Worm (Caenorhabditis elegans) whole organism, L1 larva: ENCODE data around the gene snr-6.

ENCODE experiments used
- C04F5.9 ChIP-seq: sonication (generic microtip); optimal IDR thresholded peaks from 2 replicates; lab custom pipeline; 2016; ENCODE audit warnings: missing genetic modification characterization, missing compliant biosample characterization
- F16B12.6 ChIP-seq: fragments of 150-350 bp; optimal IDR thresholded peaks from 2 replicates; lab custom pipeline; 2014; ENCODE audit warnings: missing biosample characterization, missing genetic modification characterization
- aha-1 ChIP-seq: fragments of 150-350 bp; optimal IDR thresholded peaks from 2 replicates; lab custom pipeline; 2014; ENCODE audit warnings: missing biosample characterization, missing genetic modification characterization
- alr-1 ChIP-seq: fragments of 200-800 bp; sonication (Bioruptor generic); optimal IDR thresholded peaks from 2 replicates; lab custom pipeline; 2018; ENCODE audit warnings: borderline replicate concordance, mild to moderate bottlenecking, missing genetic modification characterization, missing compliant biosample characterization
- aly-2 ChIP-seq: fragments of 150-350 bp; optimal IDR thresholded peaks from 2 replicates; lab custom pipeline; 2014; ENCODE audit warnings: missing biosample characterization, missing genetic modification characterization
- ama-1 ChIP-seq: fragments of 150-350 bp; optimal IDR thresholded peaks from 2 replicates; lab custom pipeline; 2014
- ceh-63 ChIP-seq: fragments of 200-800 bp; sonication (Bioruptor generic); optimal IDR thresholded peaks from 2 replicates; lab custom pipeline; 2018; ENCODE audit warnings: mild to moderate bottlenecking, missing genetic modification characterization, missing compliant biosample characterization
- ceh-8 ChIP-seq: fragments of 200-800 bp; sonication (Bioruptor generic); optimal IDR thresholded peaks from 2 replicates; lab custom pipeline; 2018; ENCODE audit warnings: mild to moderate bottlenecking, missing genetic modification characterization, moderate library complexity, missing compliant biosample characterization
- ceh-82 ChIP-seq, 3 experiments: fragments of 150-350 bp in 1 of 3; sonication (generic microtip) in 2 of 3; optimal IDR thresholded peaks; 2 replicates each; lab custom pipeline; 2014 to 2017; ENCODE audit warnings: missing biosample characterization in 3 of 3, missing genetic modification characterization in 3 of 3
- ceh-88 ChIP-seq: fragments of 200-800 bp; sonication (Bioruptor generic); IDR thresholded peaks from 2 replicates; pipeline ENCODE4 v1.3.6; 2022; ENCODE audit warnings: missing genetic modification characterization, missing compliant biosample characterization
- dpl-1 ChIP-seq, 3 experiments: fragments of 150-350 bp in 2 of 3; sonication (generic microtip) in 1 of 3; optimal IDR thresholded peaks; 2 replicates each; lab custom pipeline; 2014 to 2017; ENCODE audit warnings: missing biosample characterization in 3 of 3, missing genetic modification characterization in 3 of 3, missing genetic modification reagents in 3 of 3
- dsc-1 ChIP-seq: sonication (generic microtip); optimal IDR thresholded peaks from 2 replicates; lab custom pipeline; 2016; ENCODE audit warnings: mild to moderate bottlenecking, missing genetic modification characterization, missing compliant biosample characterization
- efl-1 ChIP-seq, 4 experiments: fragments of 150-350 bp; optimal IDR thresholded peaks in 3 of 4; peaks in 1 of 4; 1 replicate in 1 of 4; 2 replicates in 3 of 4; lab custom pipeline; 2014; ENCODE audit warnings: missing biosample characterization in 2 of 4, missing genetic modification characterization in 2 of 4, missing genetic modification reagents in 2 of 4
- efl-3 ChIP-seq: fragments of 200-800 bp; sonication (Bioruptor generic); optimal IDR thresholded peaks from 2 replicates; lab custom pipeline; 2018; ENCODE audit warnings: mild to moderate bottlenecking, missing genetic modification characterization, missing compliant biosample characterization
- egl-13 ChIP-seq: sonication (generic microtip); optimal IDR thresholded peaks from 2 replicates; lab custom pipeline; 2016; ENCODE audit warnings: missing genotype, missing genetic modification reagents, missing genetic modification characterization, missing compliant biosample characterization
- egl-27 ChIP-seq, 2 experiments: fragments of 150-350 bp in 1 of 2; sonication (generic microtip); optimal IDR thresholded peaks; 3 replicates each; lab custom pipeline; 2017 to 2018; ENCODE audit warnings: missing biosample characterization in 2 of 2, missing genetic modification characterization in 2 of 2, missing genetic modification reagents in 2 of 2
- elt-2 ChIP-seq: sonication (generic microtip); optimal IDR thresholded peaks from 2 replicates; lab custom pipeline; 2016; ENCODE audit warnings: missing genetic modification characterization, mild to moderate bottlenecking, inconsistent platforms, missing compliant biosample characterization, missing genetic modification reagents
- elt-3 ChIP-seq, 6 experiments: fragments of 150-350 bp in 1 of 6; sonication (generic microtip); optimal IDR thresholded peaks; 2 replicates each; lab custom pipeline; 2017 to 2018; ENCODE audit warnings: missing biosample characterization in 6 of 6, missing genetic modification characterization in 6 of 6, inconsistent platforms in 1 of 6
- ets-5 ChIP-seq: fragments of 200-800 bp; sonication (Bioruptor generic); IDR thresholded peaks from 2 replicates; pipeline ENCODE4 v1.3.6; 2022; ENCODE audit warnings: missing genetic modification characterization, missing compliant biosample characterization
- fkh-10 ChIP-seq: sonication (generic microtip); optimal IDR thresholded peaks from 2 replicates; lab custom pipeline; 2017; ENCODE audit warnings: missing biosample characterization, missing genetic modification reagents, missing genetic modification characterization
- fkh-4 ChIP-seq: sonication (generic microtip); optimal IDR thresholded peaks from 2 replicates; lab custom pipeline; 2016; ENCODE audit warnings: missing compliant biosample characterization, missing genetic modification characterization, borderline replicate concordance
- hpl-2 ChIP-seq: fragments of 150-350 bp; optimal IDR thresholded peaks from 2 replicates; lab custom pipeline; 2014; ENCODE audit warnings: missing biosample characterization, missing genetic modification reagents, missing genetic modification characterization
- isw-1 ChIP-seq: fragments of 200-800 bp; sonication (Bioruptor generic); IDR thresholded peaks from 2 replicates; pipeline ENCODE4 v1.3.6; 2022; ENCODE audit warnings: missing genetic modification characterization, missing compliant biosample characterization
- lin-13 ChIP-seq: fragments of 150-350 bp; optimal IDR thresholded peaks from 2 replicates; lab custom pipeline; 2014; ENCODE audit warnings: missing biosample characterization, missing genetic modification reagents, missing genetic modification characterization
- lin-35 ChIP-seq, 2 experiments: fragments of 150-350 bp; optimal IDR thresholded peaks; 2 replicates each; lab custom pipeline; 2014; ENCODE audit warnings: missing biosample characterization in 2 of 2, missing genetic modification characterization in 2 of 2, missing genetic modification reagents in 2 of 2
- lir-3 ChIP-seq: sonication (generic microtip); optimal IDR thresholded peaks from 2 replicates; lab custom pipeline; 2016; ENCODE audit warnings: mild to moderate bottlenecking, missing genetic modification characterization, moderate library complexity, missing compliant biosample characterization; ENCODE audit not compliant: poor library complexity
- lsy-2 ChIP-seq, 2 experiments: fragments of 150-350 bp; optimal IDR thresholded peaks; 2 replicates each; lab custom pipeline; 2014; ENCODE audit warnings: missing biosample characterization in 2 of 2, missing genetic modification characterization in 2 of 2
- mef-2 ChIP-seq: fragments of 150-350 bp; optimal IDR thresholded peaks from 2 replicates; lab custom pipeline; 2014; ENCODE audit warnings: missing biosample characterization, missing genetic modification characterization
- nhr-12 ChIP-seq: sonication (generic microtip); optimal IDR thresholded peaks from 2 replicates; lab custom pipeline; 2017; ENCODE audit warnings: missing biosample characterization, missing genetic modification characterization
- nhr-19 ChIP-seq: fragments of 200-800 bp; sonication (Bioruptor generic); conservative IDR thresholded peaks from 2 replicates; pipeline ENCODE4 v1.3.6; 2022; ENCODE audit warnings: missing genetic modification characterization, missing compliant biosample characterization
- nhr-20 ChIP-seq: sonication (generic microtip); optimal IDR thresholded peaks from 2 replicates; lab custom pipeline; 2016; ENCODE audit warnings: mild to moderate bottlenecking, missing genetic modification characterization, missing compliant biosample characterization
- nhr-28 ChIP-seq: fragments of 150-350 bp; optimal IDR thresholded peaks from 2 replicates; lab custom pipeline; 2014; ENCODE audit warnings: missing biosample characterization, missing genetic modification characterization
- nhr-47 ChIP-seq: sonication (generic microtip); optimal IDR thresholded peaks from 2 replicates; lab custom pipeline; 2016; ENCODE audit warnings: mild to moderate bottlenecking, missing genetic modification characterization, moderate library complexity, missing compliant biosample characterization
- nhr-71 ChIP-seq: sonication (generic microtip); optimal IDR thresholded peaks from 2 replicates; lab custom pipeline; 2016; ENCODE audit warnings: mild to moderate bottlenecking, missing genetic modification characterization, moderate library complexity, missing compliant biosample characterization
- nhr-84 ChIP-seq: sonication (generic microtip); optimal IDR thresholded peaks from 2 replicates; lab custom pipeline; 2017; ENCODE audit warnings: missing biosample characterization, missing genetic modification characterization
- nhr-90 ChIP-seq: sonication (generic microtip); optimal IDR thresholded peaks from 2 replicates; lab custom pipeline; 2016; ENCODE audit warnings: mild to moderate bottlenecking, missing genetic modification characterization, missing compliant biosample characterization; ENCODE audit not compliant: poor library complexity
- pax-3 ChIP-seq: fragments of 200-800 bp; sonication (Bioruptor generic); optimal IDR thresholded peaks from 2 replicates; lab custom pipeline; 2018; ENCODE audit warnings: mild to moderate bottlenecking, missing genetic modification characterization, moderate library complexity, missing compliant biosample characterization
- pqm-1 ChIP-seq: sonication (generic microtip); optimal IDR thresholded peaks from 3 replicates; lab custom pipeline; 2017; ENCODE audit warnings: missing biosample characterization, missing genetic modification characterization
- rnt-1 ChIP-seq: sonication (generic microtip); optimal IDR thresholded peaks from 2 replicates; lab custom pipeline; 2016; ENCODE audit warnings: mild to moderate bottlenecking, missing genetic modification characterization, moderate library complexity, missing compliant biosample characterization
- snpc-4 ChIP-seq: fragments of 150-350 bp; optimal IDR thresholded peaks from 2 replicates; lab custom pipeline; 2014; ENCODE audit warnings: missing biosample characterization, missing genetic modification characterization
- snu-23 ChIP-seq: sonication (generic microtip); optimal IDR thresholded peaks from 2 replicates; lab custom pipeline; 2016; ENCODE audit warnings: missing genetic modification characterization, missing compliant biosample characterization
- sox-4 ChIP-seq: sonication (generic microtip); optimal IDR thresholded peaks from 2 replicates; lab custom pipeline; 2016; ENCODE audit warnings: missing genetic modification characterization, missing compliant biosample characterization
- sptf-1 ChIP-seq: fragments of 150-350 bp; optimal IDR thresholded peaks from 2 replicates; lab custom pipeline; 2014; ENCODE audit warnings: missing biosample characterization, missing genetic modification characterization
- sup-37 ChIP-seq: fragments of 200-800 bp; sonication (Bioruptor generic); optimal IDR thresholded peaks from 2 replicates; lab custom pipeline; 2018; ENCODE audit warnings: mild to moderate bottlenecking, missing genetic modification characterization, missing compliant biosample characterization
- swsn-7 ChIP-seq: sonication (generic microtip); optimal IDR thresholded peaks from 2 replicates; lab custom pipeline; 2016; ENCODE audit warnings: missing genetic modification characterization, missing compliant biosample characterization
- tbx-2 ChIP-seq: sonication (generic microtip); optimal IDR thresholded peaks from 2 replicates; lab custom pipeline; 2016; ENCODE audit warnings: missing genetic modification characterization, missing compliant biosample characterization
- tlp-1 ChIP-seq: fragments of 150-350 bp; optimal IDR thresholded peaks from 2 replicates; lab custom pipeline; 2014; ENCODE audit warnings: missing biosample characterization, missing genetic modification characterization
- unc-130 ChIP-seq: fragments of 150-350 bp; optimal IDR thresholded peaks from 2 replicates; lab custom pipeline; 2017; ENCODE audit warnings: missing biosample characterization, missing genetic modification characterization, inconsistent platforms
- unc-62 ChIP-seq: fragments of 150-350 bp; optimal IDR thresholded peaks from 2 replicates; lab custom pipeline; 2014; ENCODE audit warnings: missing biosample characterization, missing genetic modification reagents, missing genetic modification characterization
- zag-1 ChIP-seq: fragments of 150-350 bp; optimal IDR thresholded peaks from 2 replicates; lab custom pipeline; 2014; ENCODE audit warnings: missing biosample characterization, missing genetic modification characterization

The snr-6 gene

ce11 chrIII:12410304-12410703, 19.1 kb downstream of the snr-6 start:
- TF ChIP-seq ets-5 (GFP tag; lab: Robert Waterston, UW) = no peak
- TF ChIP-seq nhr-71 = no peak
- TF ChIP-seq nhr-90 (tag; lab: Kevin White, UChicago) = no peak
- no peak for TF ChIP-seq sox-4 (tag; lab: Kevin White, UChicago)
- no peak for TF ChIP-seq C04F5.9
- TF ChIP-seq pqm-1 = no peak
- no peak for TF ChIP-seq aha-1 (tag; lab: Kevin White, UChicago)
- TF ChIP-seq ceh-63 (GFP tag; lab: Kevin White, UChicago) = no peak
- no peak for TF ChIP-seq nhr-84
- TF ChIP-seq, all 84 proteins: peak for 0

- TF ChIP-seq lin-13 (no peak), ceh-82 (tag; optimal IDR thresholded peaks at IDR 0.05; lab: Kevin White, UChicago) (peak in 1 of 3 experiments; percentile 27), isw-1 (GFP tag; lab: Robert Waterston, UW) (no peak), dsc-1 (tag; lab: Kevin White, UChicago) (peak; percentile 9), zag-1 (tag; lab: Kevin White, UChicago) (no peak), aly-2 (tag; lab: Kevin White, UChicago) (no peak), nhr-20 (tag; lab: Kevin White, UChicago) (peak; percentile 1), lir-3 (tag; lab: Kevin White, UChicago) (no peak), ets-5 (GFP tag; lab: Robert Waterston, UW) (no peak), hpl-2 (GFP tag; lab: Kevin White, UChicago) (no peak), pax-3 (tag; lab: Kevin White, UChicago) (no peak), nhr-47 (peak; percentile 50), tlp-1 (tag; lab: Kevin White, UChicago) (no peak), fkh-4 (tag; lab: Kevin White, UChicago) (no peak), alr-1 (tag; lab: Kevin White, UChicago) (no peak), fkh-10 (GFP tag; lab: Kevin White, UChicago) (no peak), elt-2 (tag; lab: Kevin White, UChicago) (no peak), nhr-12 (tag; lab: Kevin White, UChicago) (no peak), egl-27 (tag; optimal IDR thresholded peaks at IDR 0.05; lab: Kevin White, UChicago) (no peak), snpc-4 (tag; lab: Kevin White, UChicago) (no peak), dpl-1 (GFP tag; optimal IDR thresholded peaks at IDR 0.05; lab: Kevin White, UChicago) (peak in 2 of 3 experiments; percentile 29 to 32), unc-62 (no peak), elt-3 (tag; optimal IDR thresholded peaks at IDR 0.05; lab: Kevin White, UChicago) (no peak), sup-37 (GFP tag; lab: Kevin White, UChicago) (no peak), lin-35 (GFP tag; optimal IDR thresholded peaks at IDR 0.05; lab: Kevin White, UChicago) (peak; percentile 24 to 41), mef-2 (tag; lab: Kevin White, UChicago) (no peak), efl-3 (no peak), nhr-19 (GFP tag; lab: Robert Waterston, UW) (no peak; the same call in 1 of the 2 replicates), ama-1 (lab: Kevin White, UChicago) (no peak), lsy-2 (tag; optimal IDR thresholded peaks at IDR 0.05; lab: Kevin White, UChicago) (peak in 1 of 2 experiments; percentile 7), tbx-2 (tag; lab: Kevin White, UChicago) (no peak), aha-1 (tag; lab: Kevin White, UChicago) (no peak), C04F5.9 (no peak), egl-13 (no peak), unc-130 (no peak), nhr-71 (no peak), ceh-88 (no peak), swsn-7 (no peak), sptf-1 (no peak), efl-1 (optimal IDR thresholded peaks at IDR 0.05; lab: Kevin White, UChicago) (peak in 1 of 2 experiments; percentile 46), efl-1 (GFP tag; optimal IDR thresholded peaks at IDR 0.05 in 1 of 2; lab: Kevin White, UChicago) (peak; percentile 29 to 92), snu-23 (GFP tag; lab: Kevin White, UChicago) (peak; percentile 49), rnt-1 (peak; percentile 55), ceh-8 (no peak), nhr-28 (tag; lab: Kevin White, UChicago) (no peak), F16B12.6 (tag; lab: Kevin White, UChicago) (peak; percentile 16), pqm-1 (no peak)
Measured at ce11 chrIII:12399709-12400108, 29.7 kb downstream of the snr-6 start.
